Fruit fly (Drosophila melanogaster): ENCODE measurements around the gene Akh.
A peak's percentile ranks its signal among the peaks of the same experiment; 100 is the strongest.

Gene Akh

dm6 chr3L:4092705-4093257 is 48.5 kb upstream of the Akh start, which contains the start of gene CG14990 (continued):
- TF ChIP-seq sens (GFP tag): peak; percentile 75
- TF ChIP-seq HLH4C (GFP tag; IDR thresholded peaks at IDR 0.05; ENCODE audit: partially characterized antibody): 0 out of 3 replicates have a peak, but pooled peaks have one; percentile 19
- TF ChIP-seq Stat92E (GFP tag; optimal IDR thresholded peaks at IDR 0.05): peak in 1 of 3 experiments; percentile 53
- TF ChIP-seq Atf6 (GFP tag; IDR thresholded peaks at IDR 0.05): 0 out of 2 replicates have a peak, but pooled peaks have one; percentile 13
- TF ChIP-seq Opbp (GFP tag; IDR thresholded peaks at IDR 0.05; ENCODE audit: partially characterized antibody): peak; percentile 56; the same call in 2 of the 3 replicates
- peak; percentile 46 for TF ChIP-seq CG8290 (GFP tag; optimal IDR thresholded peaks at IDR 0.05)
- peak in 1 of 2 experiments; percentile 56 for TF ChIP-seq CG8290 (tag; optimal IDR thresholded peaks at IDR 0.05)
- peak; percentile 99 for TF ChIP-seq E2f2 (GFP tag; IDR thresholded peaks at IDR 0.05)
- TF ChIP-seq CG9437 (GFP tag; optimal IDR thresholded peaks at IDR 0.05): peak; percentile 100
- no peak for TF ChIP-seq Gsc (GFP tag; IDR thresholded peaks at IDR 0.05)
- TF ChIP-seq gcm (GFP tag; optimal IDR thresholded peaks at IDR 0.05): no peak
- TF ChIP-seq CG12236 (GFP tag; optimal IDR thresholded peaks at IDR 0.05): no peak
- TF ChIP-seq Rx (GFP tag; IDR thresholded peaks at IDR 0.05): no peak
- TF ChIP-seq CG12391 (tag; optimal IDR thresholded peaks at IDR 0.05): peak; percentile 10
- peak; percentile 38 for TF ChIP-seq Ets97D (GFP tag; optimal IDR thresholded peaks at IDR 0.05)
- peak; percentile 4 for TF ChIP-seq CG17912 (GFP tag; optimal IDR thresholded peaks at IDR 0.05)
- TF ChIP-seq chif (GFP tag; optimal IDR thresholded peaks at IDR 0.05): no peak
- no peak for TF ChIP-seq bab2 (GFP tag; optimal IDR thresholded peaks at IDR 0.05)
- TF ChIP-seq CG13287 (GFP tag; IDR thresholded peaks at IDR 0.05; ENCODE audit: partially characterized antibody): peak; percentile 39; the same call in 1 of the 2 replicates
- peak; percentile 2 for TF ChIP-seq HmgD (GFP tag; optimal IDR thresholded peaks at IDR 0.05)
- TF ChIP-seq cg (GFP tag; optimal IDR thresholded peaks at IDR 0.05): no peak
- TF ChIP-seq lola (GFP tag; optimal IDR thresholded peaks at IDR 0.05): peak in 1 of 3 experiments; percentile 5
- TF ChIP-seq slp2 (GFP tag; optimal IDR thresholded peaks at IDR 0.05): no peak
- TF ChIP-seq Adf1 (GFP tag; IDR thresholded peaks at IDR 0.05): no peak
- TF ChIP-seq CG17829 (tag; optimal IDR thresholded peaks at IDR 0.05): peak; percentile 10
- TF ChIP-seq CG6791 (GFP tag; IDR thresholded peaks at IDR 0.05; ENCODE audit: partially characterized antibody): peak; percentile 34; the same call in 1 of the 3 replicates
- TF ChIP-seq knrl (GFP tag; IDR thresholded peaks at IDR 0.05; ENCODE audit: partially characterized antibody): peak; percentile 63; the same call in 1 of the 3 replicates
- TF ChIP-seq Hr78 (GFP tag; optimal IDR thresholded peaks at IDR 0.05): peak in 1 of 2 experiments; percentile 40
- no peak for TF ChIP-seq BtbVII (GFP tag; optimal IDR thresholded peaks at IDR 0.05)
- TF ChIP-seq Rfx (GFP tag; IDR thresholded peaks at IDR 0.05): 0 out of 2 replicates have a peak, but pooled peaks have one; percentile 50
- peak; percentile 38 for TF ChIP-seq nmo (GFP tag; optimal IDR thresholded peaks at IDR 0.05)
- TF ChIP-seq CG3847 (GFP tag; IDR thresholded peaks at IDR 0.05): no peak
- TF ChIP-seq stwl (tag; optimal IDR thresholded peaks at IDR 0.05): peak; percentile 90
- no peak for TF ChIP-seq H15 (GFP tag; IDR thresholded peaks at IDR 0.05)
- TF ChIP-seq Med (GFP tag): peak; percentile 75
- TF ChIP-seq dati (GFP tag; IDR thresholded peaks at IDR 0.05): no peak
- TF ChIP-seq Hand (GFP tag; optimal IDR thresholded peaks at IDR 0.05): no peak
- TF ChIP-seq vvl (GFP tag; IDR thresholded peaks at IDR 0.05): peak; percentile 66; the same call in 1 of the 2 replicates
- no peak for TF ChIP-seq D (optimal IDR thresholded peaks at IDR 0.05)
- no peak for TF ChIP-seq D (GFP tag; optimal IDR thresholded peaks at IDR 0.05)
- no peak for TF ChIP-seq corto (GFP tag; optimal IDR thresholded peaks at IDR 0.05)
- peak; percentile 30 for TF ChIP-seq pzg (GFP tag; optimal IDR thresholded peaks at IDR 0.05)
- TF ChIP-seq CG7928 (GFP tag; optimal IDR thresholded peaks at IDR 0.05): no peak

Data from whole organism, embryonic.